Worm (Caenorhabditis elegans): ENCODE measurements around the gene srab-13.

srab-13 gene

DNA sequence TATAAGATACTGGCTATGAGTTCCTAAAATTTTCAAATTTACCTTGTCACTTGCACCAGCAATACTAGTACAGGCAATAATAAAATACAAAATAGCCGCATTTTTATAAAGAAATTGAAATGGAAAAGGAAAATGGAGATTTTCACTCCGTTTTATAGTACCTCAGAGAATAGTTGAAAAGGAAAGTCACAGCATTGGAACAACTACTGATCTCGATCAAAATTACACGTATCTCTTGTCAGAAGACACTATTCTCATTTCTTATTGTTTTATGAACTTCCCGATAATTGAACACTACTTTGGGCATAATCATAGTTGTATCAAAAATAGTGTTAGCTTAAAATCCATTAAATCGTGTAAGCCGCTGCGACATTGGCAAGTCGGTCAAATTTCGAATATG lies 23.8 kb upstream of the srab-13 start, which contains the start of gene Y40B10A.11:
TSS of gene Y40B10A.11 (minus strand) at position 101 of the 400 bp plus-strand sequence.
- TF ChIP-seq mec-3 (tag; optimal IDR thresholded peaks at IDR 0.05; ENCODE audit: borderline replicate concordance) (no peak), unc-55 (GFP tag; optimal IDR thresholded peaks at IDR 0.05) (no peak), hlh-6 (tag; optimal IDR thresholded peaks at IDR 0.05) (no peak), pros-1 (tag; optimal IDR thresholded peaks at IDR 0.05) (no peak), pha-4 (tag; optimal IDR thresholded peaks at IDR 0.05) (no peak), lim-6 (tag; optimal IDR thresholded peaks at IDR 0.05) (no peak), ceh-19 (GFP tag; optimal IDR thresholded peaks at IDR 0.05) (no peak)

ce11 chrV:2050790-2051189 lies 23.1 kb upstream of the srab-13 start:
- TF ChIP-seq ama-1 (optimal IDR thresholded peaks at IDR 0.05) = no peak
- TF ChIP-seq nfya-1 (tag; optimal IDR thresholded peaks at IDR 0.05) = no peak
- TF ChIP-seq hlh-6 (tag; optimal IDR thresholded peaks at IDR 0.05) = no peak
- no peak for TF ChIP-seq fkh-10 (GFP tag; optimal IDR thresholded peaks at IDR 0.05)

DNA sequence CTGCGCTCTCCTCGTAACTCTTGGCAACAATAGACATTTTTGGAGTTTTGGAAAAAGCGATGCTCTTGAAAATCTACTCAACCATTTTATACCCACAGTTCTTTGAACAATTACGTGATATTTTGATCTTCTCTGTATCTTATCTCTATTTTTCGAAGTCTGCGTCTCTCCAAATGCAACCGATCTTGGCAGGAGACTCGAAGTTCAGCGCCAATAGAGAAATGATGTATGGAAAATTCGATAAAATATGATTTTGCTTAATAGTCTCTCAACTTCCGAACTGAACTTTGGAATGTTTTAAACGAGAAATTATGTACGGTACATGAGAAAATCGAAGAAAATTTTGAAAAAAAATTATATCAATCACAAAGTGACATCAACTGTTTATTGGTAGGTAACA lies 22.4 kb upstream of the srab-13 start, which contains the start of gene comt-4:
TSS of gene comt-4 (minus strand) at position 50 of the 400 bp plus-strand sequence.
- no peak for TF ChIP-seq pha-2 (tag; optimal IDR thresholded peaks at IDR 0.05)
- TF ChIP-seq pha-4 (tag; optimal IDR thresholded peaks at IDR 0.05) = no peak
- TF ChIP-seq ahr-1 (tag; optimal IDR thresholded peaks at IDR 0.05) = no peak
- no peak for TF ChIP-seq ceh-48 (tag; optimal IDR thresholded peaks at IDR 0.05)
- no peak for TF ChIP-seq che-1 (tag; optimal IDR thresholded peaks at IDR 0.05)
- no peak for TF ChIP-seq pax-1 (tag; optimal IDR thresholded peaks at IDR 0.05)
- TF ChIP-seq pat-9 (tag; optimal IDR thresholded peaks at IDR 0.05) = no peak

ce11 chrV:2045956-2046355 lies 18.3 kb upstream of the srab-13 start, which contains the start of gene Y40B10A.5:
Gene Y40B10A.5, minus strand, starts transcription at chrV:2046056.
- TF ChIP-seq F13H6.1 (tag; optimal IDR thresholded peaks at IDR 0.05) (no peak), ceh-14 (tag; optimal IDR thresholded peaks at IDR 0.05) (no peak), zip-5 (tag; optimal IDR thresholded peaks at IDR 0.05) (no peak), pha-4 (tag; optimal IDR thresholded peaks at IDR 0.05) (no peak), npax-4 (tag; optimal IDR thresholded peaks at IDR 0.05) (no peak), mec-3 (tag; optimal IDR thresholded peaks at IDR 0.05; ENCODE audit: borderline replicate concordance) (no peak)

- TF ChIP-seq ceh-30 (tag; optimal IDR thresholded peaks at IDR 0.05) (no peak), ceh-6 (GFP tag; optimal IDR thresholded peaks at IDR 0.05) (no peak), unc-86 (tag; optimal IDR thresholded peaks at IDR 0.05) (no peak), lim-6 (tag; optimal IDR thresholded peaks at IDR 0.05) (no peak), pros-1 (tag; optimal IDR thresholded peaks at IDR 0.05) (no peak), fkh-10 (GFP tag; optimal IDR thresholded peaks at IDR 0.05) (no peak), ceh-18 (tag; optimal IDR thresholded peaks at IDR 0.05) (no peak)
These were observed 7.9 kb upstream of the srab-13 start, which contains the start of gene srab-23 for ce11 chrV:2035545-2035944. Gene srab-23, minus strand, starts transcription at chrV:2035645.

DNA sequence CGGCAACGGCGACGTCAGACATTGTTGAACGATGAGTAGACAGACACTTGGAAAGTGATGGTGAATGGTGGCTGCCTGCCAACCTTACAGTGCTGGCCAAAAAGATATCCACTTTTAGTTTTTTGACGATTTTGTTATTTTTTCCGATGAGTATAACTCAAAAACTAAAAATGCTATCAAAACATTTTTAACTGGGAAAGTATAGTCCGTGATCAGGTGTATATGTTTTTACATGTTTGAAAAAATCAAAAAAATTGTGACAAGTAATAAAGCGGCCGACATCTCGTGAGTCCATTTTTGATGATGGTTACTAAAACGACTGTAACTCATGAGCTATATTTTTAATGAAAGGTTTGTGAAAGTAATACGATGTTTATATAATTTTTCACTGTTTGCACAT lies 3.8 kb upstream of the srab-13 start, which contains the start of gene hil-6:
TSS of gene hil-6 (minus strand) at position 101 of the 400 bp plus-strand sequence.
- no peak for TF ChIP-seq pqm-1 (tag; optimal IDR thresholded peaks at IDR 0.05)

DNA sequence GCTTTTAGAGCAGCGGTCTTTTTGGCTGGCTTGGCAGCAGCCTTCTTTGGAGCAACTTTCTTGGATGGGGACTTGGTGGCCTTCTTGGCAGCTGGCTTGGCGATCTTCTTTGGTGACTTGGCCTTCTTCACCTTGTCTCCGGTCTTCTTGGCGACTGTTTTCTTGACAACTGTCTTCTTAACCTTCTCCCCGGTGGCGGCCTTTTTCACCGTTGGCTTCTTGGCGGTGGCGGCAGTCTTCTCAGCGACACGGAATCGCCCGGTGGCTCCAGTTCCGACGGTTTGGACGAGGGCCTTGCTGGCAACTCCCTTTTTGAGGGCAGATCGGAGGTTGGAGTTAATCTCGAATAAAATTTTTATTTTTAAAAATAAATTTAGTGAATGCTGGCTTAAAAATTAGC lies 3.0 kb upstream of the srab-13 start:
- TF ChIP-seq nhr-232 (tag; optimal IDR thresholded peaks at IDR 0.05) (no peak), elt-4 (tag; optimal IDR thresholded peaks at IDR 0.05) (no peak), ahr-1 (tag; optimal IDR thresholded peaks at IDR 0.05) (no peak), fax-1 (tag; optimal IDR thresholded peaks at IDR 0.05) (no peak), C38D4.7 (GFP tag; optimal IDR thresholded peaks at IDR 0.05) (no peak), gmeb-2 (tag; optimal IDR thresholded peaks at IDR 0.05) (no peak), unc-86 (tag; optimal IDR thresholded peaks at IDR 0.05) (no peak), lin-11 (tag; optimal IDR thresholded peaks at IDR 0.05) (no peak), ceh-14 (tag; optimal IDR thresholded peaks at IDR 0.05) (no peak), hlh-15 (tag; optimal IDR thresholded peaks at IDR 0.05) (no peak)

Measured in whole organism, late embryonic.